Worm (Caenorhabditis elegans): ENCODE data around the gene abts-2.
A peak's percentile ranks its signal among the peaks of the same experiment; 100 is the strongest.

abts-2 gene

DNA sequence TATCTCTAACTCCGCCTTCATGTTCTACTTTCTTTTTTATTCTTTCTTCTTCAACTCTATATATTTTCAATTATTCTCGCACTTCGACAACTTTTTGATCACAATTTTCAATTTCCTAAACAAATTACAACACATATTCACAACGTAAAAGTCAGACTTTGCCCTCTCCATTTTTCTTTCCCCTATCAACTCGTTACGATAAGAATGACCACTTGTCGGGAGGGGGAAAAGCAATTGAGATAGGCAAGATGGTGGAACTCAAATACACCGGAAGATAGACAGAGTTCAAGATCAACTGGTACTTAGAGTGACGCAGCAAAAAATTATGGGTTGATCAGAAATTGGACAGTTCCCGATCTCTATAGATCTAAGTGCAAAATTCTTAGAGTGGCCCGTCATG is 30.4 kb upstream of the abts-2 start:
- TF ChIP-seq skn-1 (tag; optimal IDR thresholded peaks at IDR 0.05): no peak
- TF ChIP-seq pqm-1 (tag; optimal IDR thresholded peaks at IDR 0.05): peak; percentile 26
- peak; percentile 59 for TF ChIP-seq elt-2 (tag; optimal IDR thresholded peaks at IDR 0.05)
- TF ChIP-seq mml-1 (tag; optimal IDR thresholded peaks at IDR 0.05): no peak
- peak; percentile 3 for TF ChIP-seq pha-4 (tag; optimal IDR thresholded peaks at IDR 0.05)
- no peak for TF ChIP-seq R02D3.7 (tag; optimal IDR thresholded peaks at IDR 0.05)
- no peak for TF ChIP-seq nhr-43 (tag; optimal IDR thresholded peaks at IDR 0.05; ENCODE audit: poor library complexity, severe bottlenecking)
- TF ChIP-seq ztf-11 (tag; optimal IDR thresholded peaks at IDR 0.05): no peak

DNA sequence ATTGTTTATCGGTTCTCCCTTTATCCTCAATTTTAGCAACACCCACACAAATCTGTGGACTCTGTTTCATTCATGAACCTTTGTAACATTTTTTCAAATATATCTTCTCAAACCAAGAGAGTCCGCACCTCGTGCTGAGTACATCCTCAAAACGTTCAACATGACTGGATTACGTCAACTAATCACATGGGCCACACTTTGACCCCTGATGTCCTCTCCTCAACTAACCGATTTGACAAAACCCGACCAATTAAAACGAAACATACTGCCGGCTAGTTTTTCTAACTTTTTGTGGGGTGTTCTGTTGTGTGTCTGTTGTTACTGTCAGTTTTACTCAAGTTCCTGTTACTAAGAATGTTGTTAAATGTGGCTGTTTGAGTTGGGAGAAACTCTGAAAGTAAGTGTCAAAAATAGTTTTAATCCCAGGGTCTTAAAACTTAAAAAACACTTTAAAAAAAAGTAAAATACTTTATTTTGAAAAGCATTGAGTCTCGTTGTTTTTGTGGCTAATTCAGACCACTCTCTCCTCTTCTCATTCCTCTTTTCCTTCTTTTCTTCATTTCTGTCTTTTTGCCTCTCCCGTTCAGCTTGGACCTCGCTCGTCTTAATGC is 29.8 kb upstream of the abts-2 start:
- TF ChIP-seq fkh-2 (tag; optimal IDR thresholded peaks at IDR 0.05): no peak

DNA sequence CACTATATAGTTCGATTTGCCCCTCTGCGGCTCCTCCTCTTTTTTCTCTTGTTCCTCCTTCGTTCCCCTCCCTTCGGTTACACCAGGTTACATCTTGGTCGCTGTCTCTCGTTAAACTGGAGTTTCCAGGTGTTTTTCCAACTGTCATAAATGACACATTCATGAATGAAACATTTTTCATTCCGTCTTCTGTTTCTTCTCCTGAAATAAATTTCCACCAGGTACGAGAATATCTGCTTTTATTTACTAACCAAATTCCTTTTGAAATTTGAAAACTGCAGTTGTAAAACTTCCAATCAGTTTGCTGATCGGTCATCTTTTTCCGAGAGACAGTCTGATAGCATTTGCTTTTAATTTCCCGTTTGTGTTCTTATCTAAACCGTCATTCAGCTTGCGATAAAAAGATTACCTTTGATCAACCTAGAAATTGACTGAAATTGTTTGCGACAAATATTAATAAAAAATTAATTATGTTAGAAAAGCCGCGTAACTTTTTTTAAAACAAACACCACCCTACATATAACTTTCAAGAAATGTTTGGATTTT is 29.2 kb upstream of the abts-2 start, which contains the start of gene C35C5.10:
TSS of gene C35C5.10 (plus strand) at position 51 of the 546 bp plus-strand sequence.
- TF ChIP-seq elt-2 (tag; optimal IDR thresholded peaks at IDR 0.05): peak; percentile 72
- TF ChIP-seq pqm-1 (tag; optimal IDR thresholded peaks at IDR 0.05): peak; percentile 72
- TF ChIP-seq nhr-11 (tag; optimal IDR thresholded peaks at IDR 0.05): no peak

DNA sequence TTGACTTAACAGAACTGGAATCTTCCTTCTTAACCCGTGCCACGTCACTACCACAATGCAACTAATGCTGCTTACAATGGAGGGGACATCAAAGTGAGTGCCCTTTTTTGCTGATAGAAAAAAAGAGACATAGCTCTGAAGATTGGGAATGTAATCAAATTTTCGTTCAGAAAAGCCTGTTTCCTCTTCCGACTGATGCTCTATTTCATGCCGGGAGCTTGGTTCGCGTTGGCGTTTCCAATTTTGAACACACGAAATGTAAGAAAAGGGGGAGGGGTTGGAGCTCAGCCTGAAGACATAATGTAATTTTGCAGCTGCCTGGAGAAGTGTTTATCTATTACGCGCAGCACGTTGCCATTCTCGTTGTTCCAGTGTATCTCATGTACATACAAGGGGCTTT is 27.3 kb upstream of the abts-2 start:
- TF ChIP-seq nhr-28 (tag; optimal IDR thresholded peaks at IDR 0.05) (no peak), fkh-10 (GFP tag; optimal IDR thresholded peaks at IDR 0.05) (peak; percentile 70)

DNA sequence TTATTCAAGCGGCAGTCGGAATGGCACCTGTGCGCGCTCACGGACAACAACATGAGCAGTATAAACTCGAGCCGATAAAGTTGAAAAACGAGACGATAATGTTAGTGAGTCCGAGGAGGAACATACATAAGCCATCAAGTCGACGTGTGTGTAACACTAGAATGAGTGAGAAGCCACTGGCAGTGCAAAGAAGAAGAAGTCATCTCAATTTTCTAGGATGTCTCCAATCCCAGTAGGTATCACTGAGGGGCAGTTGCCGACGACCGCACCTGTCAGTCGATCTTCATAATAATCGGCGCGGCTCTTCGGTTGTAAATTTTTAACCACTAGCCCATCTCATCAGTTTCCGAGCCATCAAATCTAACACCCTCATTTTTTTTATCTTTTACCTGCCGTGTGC is 25.4 kb upstream of the abts-2 start:
- peak; percentile 31 for TF ChIP-seq ama-1 (optimal IDR thresholded peaks at IDR 0.05)
- TF ChIP-seq mdl-1 (tag; optimal IDR thresholded peaks at IDR 0.05): no peak

DNA sequence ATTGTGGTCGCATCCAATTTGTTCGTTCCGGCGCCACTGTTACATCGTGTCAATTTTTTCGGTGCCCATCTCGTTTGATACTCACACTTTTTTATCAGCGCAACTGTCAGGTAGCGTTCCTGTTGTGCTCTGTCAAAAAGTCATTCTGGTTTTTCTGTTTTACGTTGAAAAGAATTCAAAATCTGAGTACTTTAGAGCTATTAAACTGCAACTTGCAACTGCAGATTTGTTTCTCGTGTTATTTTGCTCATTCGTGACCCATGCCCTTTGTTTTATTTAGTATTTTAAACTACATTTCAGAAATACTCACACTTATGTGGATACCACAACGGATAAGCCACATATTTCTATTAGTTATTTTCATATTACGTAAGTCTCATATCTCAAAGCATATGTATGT is 24.9 kb upstream of the abts-2 start, which contains the start of gene lev-8:
TSS of gene lev-8 (plus strand) at position 301 of the 400 bp plus-strand sequence.
- TF ChIP-seq nhr-77 (tag; optimal IDR thresholded peaks at IDR 0.05): no peak
- TF ChIP-seq mml-1 (tag; optimal IDR thresholded peaks at IDR 0.05): no peak
- TF ChIP-seq ztf-4 (tag; optimal IDR thresholded peaks at IDR 0.05): no peak
- no peak for TF ChIP-seq mdl-1 (tag; optimal IDR thresholded peaks at IDR 0.05)
- no peak for TF ChIP-seq nhr-237 (tag; optimal IDR thresholded peaks at IDR 0.05)
- no peak for TF ChIP-seq ceh-28 (tag; optimal IDR thresholded peaks at IDR 0.05)
- no peak for TF ChIP-seq lsy-12 (tag; optimal IDR thresholded peaks at IDR 0.05)
- TF ChIP-seq fkh-10 (GFP tag; optimal IDR thresholded peaks at IDR 0.05): no peak
- no peak for TF ChIP-seq eor-1 (tag; optimal IDR thresholded peaks at IDR 0.05)
- TF ChIP-seq jun-1 (tag; optimal IDR thresholded peaks at IDR 0.05): no peak
- no peak for TF ChIP-seq lin-15B (tag; optimal IDR thresholded peaks at IDR 0.05)
- TF ChIP-seq nhr-11 (tag; optimal IDR thresholded peaks at IDR 0.05): no peak
- TF ChIP-seq egl-5 (tag; optimal IDR thresholded peaks at IDR 0.05): no peak
- no peak for TF ChIP-seq skn-1 (tag; optimal IDR thresholded peaks at IDR 0.05)
- no peak for TF ChIP-seq hmg-11 (tag; optimal IDR thresholded peaks at IDR 0.05)
- TF ChIP-seq elt-2 (tag; optimal IDR thresholded peaks at IDR 0.05): no peak
- no peak for TF ChIP-seq ama-1 (optimal IDR thresholded peaks at IDR 0.05)
- TF ChIP-seq lin-39 (tag; optimal IDR thresholded peaks at IDR 0.05): no peak
- no peak for TF ChIP-seq snpc-4 (tag; optimal IDR thresholded peaks at IDR 0.05)

DNA sequence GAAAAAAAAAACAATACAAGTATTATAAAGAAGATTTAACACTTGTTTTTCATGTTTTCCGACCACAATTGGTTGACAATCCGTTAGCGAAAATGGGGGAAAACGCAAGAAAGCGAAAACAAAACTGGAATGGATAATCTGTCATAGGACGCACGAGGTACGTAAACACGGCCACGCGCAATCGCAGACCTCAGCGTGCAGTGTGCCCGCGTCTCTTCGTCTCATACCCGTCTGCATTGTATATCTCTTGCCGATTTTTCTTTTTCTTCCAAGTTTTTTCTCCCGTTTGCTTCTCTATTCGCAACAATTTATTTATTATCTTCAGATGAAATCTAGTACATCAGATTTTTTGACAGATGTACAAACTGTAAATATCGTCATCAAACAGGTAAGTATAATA is 21.8 kb upstream of the abts-2 start, which contains the start of gene trpp-9:
TSS of gene trpp-9 (plus strand) at position 261 of the 400 bp plus-strand sequence.
- TF ChIP-seq ceh-16 (tag; optimal IDR thresholded peaks at IDR 0.05) (no peak), nhr-76 (tag; optimal IDR thresholded peaks at IDR 0.05) (no peak), unc-39 (tag; optimal IDR thresholded peaks at IDR 0.05) (no peak), ceh-9 (tag; optimal IDR thresholded peaks at IDR 0.05) (no peak), ama-1 (optimal IDR thresholded peaks at IDR 0.05) (no peak), daf-12 (tag; optimal IDR thresholded peaks at IDR 0.05) (no peak), fos-1 (tag; optimal IDR thresholded peaks at IDR 0.05) (no peak), mml-1 (tag; optimal IDR thresholded peaks at IDR 0.05) (no peak), nhr-28 (tag; optimal IDR thresholded peaks at IDR 0.05) (no peak), ztf-4 (tag; optimal IDR thresholded peaks at IDR 0.05) (no peak), nfya-1 (tag; optimal IDR thresholded peaks at IDR 0.05; ENCODE audit: insufficient read depth) (peak; percentile 58), pha-4 (tag; optimal IDR thresholded peaks at IDR 0.05) (no peak), nhr-11 (tag; optimal IDR thresholded peaks at IDR 0.05) (no peak), nhr-237 (tag; optimal IDR thresholded peaks at IDR 0.05) (no peak), nhr-77 (tag; optimal IDR thresholded peaks at IDR 0.05) (no peak), nhr-12 (tag; optimal IDR thresholded peaks at IDR 0.05) (no peak), aly-2 (tag; optimal IDR thresholded peaks at IDR 0.05) (no peak), lin-39 (tag; optimal IDR thresholded peaks at IDR 0.05) (peak; percentile 79), unc-62 (GFP tag; optimal IDR thresholded peaks at IDR 0.05) (no peak), ceh-82 (tag; optimal IDR thresholded peaks at IDR 0.05) (no peak), egl-27 (tag; optimal IDR thresholded peaks at IDR 0.05) (no peak), elt-1 (tag; optimal IDR thresholded peaks at IDR 0.05) (peak; percentile 74), fkh-2 (tag; optimal IDR thresholded peaks at IDR 0.05) (no peak), lsy-12 (tag; optimal IDR thresholded peaks at IDR 0.05) (no peak), snpc-4 (tag; optimal IDR thresholded peaks at IDR 0.05) (peak; percentile 52), nhr-43 (tag; optimal IDR thresholded peaks at IDR 0.05; ENCODE audit: poor library complexity, severe bottlenecking) (peak; percentile 42), skn-1 (tag; optimal IDR thresholded peaks at IDR 0.05) (no peak)
